Fruit fly (Drosophila melanogaster): Measurements from ENCODE around the gene CG32219.
A peak's percentile ranks its signal among the peaks of the same experiment; 100 is the strongest.

CG32219 gene

DNA sequence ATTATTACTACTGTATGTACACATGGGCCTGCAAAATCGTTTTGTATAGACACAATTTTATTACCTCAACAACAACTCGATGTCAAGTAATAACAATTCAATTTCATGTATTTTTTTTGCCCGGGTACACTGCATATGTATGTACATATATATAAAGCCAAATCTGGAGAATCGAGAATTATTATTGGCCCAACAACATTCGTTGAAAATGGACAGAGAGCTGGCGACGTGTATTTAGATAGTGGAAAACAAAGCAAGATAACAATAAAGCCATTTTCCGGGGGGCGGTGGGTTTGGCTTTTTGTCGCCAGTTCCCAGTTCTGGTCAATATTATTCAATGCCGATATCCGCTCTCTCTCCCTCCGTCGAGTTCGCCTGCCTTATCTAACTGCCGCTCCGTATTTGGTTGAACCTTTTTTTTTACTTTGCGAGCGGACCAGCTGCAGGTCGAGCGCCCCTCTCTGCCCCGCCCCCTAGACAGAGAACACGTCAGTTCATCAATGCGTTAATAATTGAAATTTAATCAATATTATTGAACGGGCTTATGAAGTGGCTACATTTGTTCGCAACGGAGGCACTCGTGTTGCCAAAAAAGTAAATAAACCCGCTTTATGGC is 21.1 kb downstream of the CG32219 start (continued):
- TF ChIP-seq CG9609 (GFP tag; optimal IDR thresholded peaks at IDR 0.05) (no peak), Bgb (GFP tag; IDR thresholded peaks at IDR 0.05; ENCODE audit: partially characterized antibody) (0 out of 2 replicates have a peak, but pooled peaks have one; percentile 7), exex (tag; optimal IDR thresholded peaks at IDR 0.05) (peak; percentile 99), Adf1 (GFP tag; IDR thresholded peaks at IDR 0.05) (no peak; the same call in 1 of the 2 replicates), NK7.1 (GFP tag; optimal IDR thresholded peaks at IDR 0.05) (no peak), Jarid2 (GFP tag; optimal IDR thresholded peaks at IDR 0.05) (no peak), Rx (GFP tag; IDR thresholded peaks at IDR 0.05) (no peak), CG8281 (tag; optimal IDR thresholded peaks at IDR 0.05) (peak; percentile 99), CG30431 (GFP tag; optimal IDR thresholded peaks at IDR 0.05) (no peak), br (optimal IDR thresholded peaks at IDR 0.05) (no peak), Ravus (GFP tag; IDR thresholded peaks at IDR 0.05) (no peak), mirr (GFP tag; optimal IDR thresholded peaks at IDR 0.05) (peak; percentile 96), Sry-δ (GFP tag; optimal IDR thresholded peaks at IDR 0.05) (no peak), tin (GFP tag; optimal IDR thresholded peaks at IDR 0.05) (no peak), Myb (GFP tag; optimal IDR thresholded peaks at IDR 0.05) (no peak), Deaf1 (tag; optimal IDR thresholded peaks at IDR 0.05) (no peak), CG15011 (GFP tag; optimal IDR thresholded peaks at IDR 0.05) (no peak), CG6791 (GFP tag; IDR thresholded peaks at IDR 0.05; ENCODE audit: partially characterized antibody) (no peak), Hey (tag; optimal IDR thresholded peaks at IDR 0.05) (peak; percentile 25), gsb (GFP tag; IDR thresholded peaks at IDR 0.05) (no peak), pb (GFP tag; optimal IDR thresholded peaks at IDR 0.05) (no peak), CG2116 (GFP tag; optimal IDR thresholded peaks at IDR 0.05) (no peak), chif (GFP tag; optimal IDR thresholded peaks at IDR 0.05) (no peak), pan (optimal IDR thresholded peaks at IDR 0.05) (no peak), pan (GFP tag; optimal IDR thresholded peaks at IDR 0.05 in 1 of 2, IDR thresholded peaks at IDR 0.05 in 1 of 2) (no peak), dpn (GFP tag; optimal IDR thresholded peaks at IDR 0.05) (no peak), CG7271 (tag; optimal IDR thresholded peaks at IDR 0.05) (no peak), CG33213 (GFP tag; optimal IDR thresholded peaks at IDR 0.05) (no peak), gem (tag; optimal IDR thresholded peaks at IDR 0.05) (no peak), MTF-1 (GFP tag; optimal IDR thresholded peaks at IDR 0.05; ENCODE audit: borderline replicate concordance) (no peak), Dp (GFP tag; optimal IDR thresholded peaks at IDR 0.05) (no peak), CG1233 (GFP tag; optimal IDR thresholded peaks at IDR 0.05) (no peak), pnt (GFP tag; optimal IDR thresholded peaks at IDR 0.05) (no peak), dmrt99B (tag; optimal IDR thresholded peaks at IDR 0.05) (no peak), ATbp (GFP tag; optimal IDR thresholded peaks at IDR 0.05) (no peak), CG10654 (GFP tag; optimal IDR thresholded peaks at IDR 0.05) (no peak), CG14050 (GFP tag; IDR thresholded peaks at IDR 0.05) (no peak), MESR4 (GFP tag; optimal IDR thresholded peaks at IDR 0.05) (no peak), CG2712 (tag; optimal IDR thresholded peaks at IDR 0.05) (no peak), CG17912 (GFP tag; optimal IDR thresholded peaks at IDR 0.05) (no peak), GATAe (GFP tag; conservative IDR thresholded peaks at IDR 0.05) (peak; percentile 56; the same call in 1 of the 2 replicates), CG31365 (tag; optimal IDR thresholded peaks at IDR 0.05) (no peak), dm (GFP tag; optimal IDR thresholded peaks at IDR 0.05) (no peak), CG32532 (GFP tag; IDR thresholded peaks at IDR 0.05) (peak; percentile 31; the same call in 1 of the 2 replicates), CG15601 (tag; optimal IDR thresholded peaks at IDR 0.05) (no peak), CG3281 (GFP tag; optimal IDR thresholded peaks at IDR 0.05) (no peak), grn (GFP tag; optimal IDR thresholded peaks at IDR 0.05) (no peak), CG13894 (tag; optimal IDR thresholded peaks at IDR 0.05) (peak; percentile 24), al (GFP tag; IDR thresholded peaks at IDR 0.05) (no peak), HLH4C (GFP tag; IDR thresholded peaks at IDR 0.05; ENCODE audit: partially characterized antibody) (no peak), CG17328 (GFP tag; IDR thresholded peaks at IDR 0.05) (no peak)

Data from whole organism, embryonic.